Fruit fly (Drosophila melanogaster): ENCODE data around the gene CG9917.

CG9917 gene

dm6 chrX:16333434-16334141 lies 10.6 kb upstream of the CG9917 start, which contains the start of the genes CG9921 and Dsp1 (continued):
- TF ChIP-seq CG7786 (GFP tag; optimal IDR thresholded peaks at IDR 0.05) (no peak), TFAM (GFP tag; optimal IDR thresholded peaks at IDR 0.05) (no peak), CG3065 (GFP tag; optimal IDR thresholded peaks at IDR 0.05) (no peak), CG15601 (tag; optimal IDR thresholded peaks at IDR 0.05) (no peak), C15 (GFP tag; IDR thresholded peaks at IDR 0.05) (no peak), NK7.1 (GFP tag; optimal IDR thresholded peaks at IDR 0.05) (no peak), CG14441 (GFP tag; IDR thresholded peaks at IDR 0.05) (no peak), B-H2 (GFP tag; optimal IDR thresholded peaks at IDR 0.05) (peak; percentile 13), ro (GFP tag; IDR thresholded peaks at IDR 0.05) (no peak), CG10431 (GFP tag; optimal IDR thresholded peaks at IDR 0.05) (no peak), Abd-B (GFP tag; optimal IDR thresholded peaks at IDR 0.05) (no peak), Dbx (GFP tag; IDR thresholded peaks at IDR 0.05) (peak; percentile 45; the same call in 1 of the 3 replicates), lilli (GFP tag; optimal IDR thresholded peaks at IDR 0.05) (peak; percentile 14), CG10543 (GFP tag; optimal IDR thresholded peaks at IDR 0.05) (peak; percentile 49), grn (GFP tag; optimal IDR thresholded peaks at IDR 0.05) (no peak), crp (GFP tag; optimal IDR thresholded peaks at IDR 0.05) (no peak), fd102C (GFP tag; optimal IDR thresholded peaks at IDR 0.05) (no peak)

DNA sequence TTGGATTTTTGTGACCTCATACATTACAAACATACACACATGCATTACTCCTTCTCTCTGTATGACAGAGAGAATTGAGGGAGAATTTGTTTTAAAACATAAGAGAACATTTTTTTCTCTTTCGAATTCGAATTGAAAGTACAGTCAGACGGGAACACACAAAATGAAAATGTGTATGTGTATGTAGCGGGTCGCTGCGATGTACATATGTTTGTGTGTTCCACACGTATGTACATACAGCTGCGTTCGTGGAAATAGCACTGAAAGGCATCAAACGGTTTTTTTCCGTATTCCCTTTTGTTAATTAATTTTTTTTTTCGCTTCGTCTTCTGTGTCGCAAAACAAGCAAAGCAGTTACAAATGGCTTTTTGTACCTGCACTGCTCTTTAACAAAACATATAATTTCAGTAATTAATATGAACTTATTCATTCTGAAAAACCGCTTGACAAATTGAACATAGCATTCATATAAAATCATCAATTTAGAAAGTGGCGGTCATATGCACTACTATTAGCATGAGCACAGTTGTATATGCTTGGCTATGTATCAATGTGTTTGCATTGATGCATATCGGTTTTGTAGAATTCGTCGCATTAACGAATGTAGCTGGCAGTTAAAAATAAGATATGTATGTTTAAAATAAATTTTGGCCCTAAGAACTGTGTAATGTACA lies 9.7 kb upstream of the CG9917 start:
- TF ChIP-seq bigmax (GFP tag; optimal IDR thresholded peaks at IDR 0.05) (peak; percentile 61), CG18262 (tag; optimal IDR thresholded peaks at IDR 0.05) (peak; percentile 98), wdn (GFP tag; IDR thresholded peaks at IDR 0.05) (peak; percentile 88), CG17912 (GFP tag; optimal IDR thresholded peaks at IDR 0.05) (peak; percentile 91), Dref (GFP tag; IDR thresholded peaks at IDR 0.05) (0 out of 2 replicates have a peak, but pooled peaks have one; percentile 6), Bteb2 (GFP tag; optimal IDR thresholded peaks at IDR 0.05) (peak; percentile 90), gsb-n (tag; optimal IDR thresholded peaks at IDR 0.05) (peak; percentile 94), cas (GFP tag; IDR thresholded peaks at IDR 0.05) (peak; percentile 32; the same call in 1 of the 2 replicates), CG11695 (GFP tag; IDR thresholded peaks at IDR 0.05) (peak; percentile 97), CG12071 (GFP tag; optimal IDR thresholded peaks at IDR 0.05) (peak; percentile 92), Ada2b (GFP tag; IDR thresholded peaks at IDR 0.05) (peak; percentile 88), Doc3 (GFP tag; IDR thresholded peaks at IDR 0.05; ENCODE audit: partially characterized antibody) (no peak), trh (GFP tag; optimal IDR thresholded peaks at IDR 0.05) (peak; percentile 76), CG6689 (GFP tag; IDR thresholded peaks at IDR 0.05) (peak; percentile 88), CG10543 (GFP tag; optimal IDR thresholded peaks at IDR 0.05) (peak; percentile 98), CG2120 (GFP tag; optimal IDR thresholded peaks at IDR 0.05) (peak; percentile 97), chm (GFP tag; IDR thresholded peaks at IDR 0.05) (peak; percentile 91), NC2α (GFP tag; optimal IDR thresholded peaks at IDR 0.05) (peak; percentile 92), Hmr (GFP tag; optimal IDR thresholded peaks at IDR 0.05) (peak; percentile 98), gsb (GFP tag; IDR thresholded peaks at IDR 0.05) (peak; percentile 81; the same call in 1 of the 2 replicates), Bgb (GFP tag; IDR thresholded peaks at IDR 0.05; ENCODE audit: partially characterized antibody) (no peak), CG7839 (tag; optimal IDR thresholded peaks at IDR 0.05) (peak; percentile 98), eve (GFP tag; optimal IDR thresholded peaks at IDR 0.05) (no peak), CG11093 (GFP tag; IDR thresholded peaks at IDR 0.05) (peak; percentile 93), az2 (GFP tag; optimal IDR thresholded peaks at IDR 0.05) (peak; percentile 94), amos (GFP tag; IDR thresholded peaks at IDR 0.05; ENCODE audit: partially characterized antibody) (no peak), wor (GFP tag; IDR thresholded peaks at IDR 0.05) (peak; percentile 87), ems (GFP tag; optimal IDR thresholded peaks at IDR 0.05) (peak; percentile 93), CG31224 (GFP tag; IDR thresholded peaks at IDR 0.05) (peak; percentile 88), CG31365 (tag; optimal IDR thresholded peaks at IDR 0.05) (peak; percentile 84), CG7963 (GFP tag; IDR thresholded peaks at IDR 0.05; ENCODE audit: partially characterized antibody) (no peak), Med (GFP tag) (peak; percentile 99)
